Worm (Caenorhabditis elegans) whole organism, midembryonic: ENCODE results near the gene C16C4.17.
"Not testable (repeated sequence)": the region's sequence is repeated elsewhere in the genome, so short reads cannot be mapped to it uniquely, and the experiment has no call there.

Experiments used
- T22C8.4 ChIP-seq: fragments of 200-800 bp; sonication (Bioruptor generic); IDR thresholded peaks from 2 replicates; pipeline ENCODE4 v1.3.6; 2022; ENCODE audit warnings: missing genetic modification characterization, missing compliant biosample characterization
- cog-1 ChIP-seq: sonication (generic microtip); optimal IDR thresholded peaks from 2 replicates; lab custom pipeline; 2016; ENCODE audit warnings: missing genetic modification characterization, missing compliant biosample characterization
- flt-1 ChIP-seq: fragments of 200-800 bp; sonication (Bioruptor generic); IDR thresholded peaks from 2 replicates; pipeline ENCODE4 v1.3.6; 2022; ENCODE audit warnings: missing genetic modification characterization, missing compliant biosample characterization
- klf-2 ChIP-seq: fragments of 200-800 bp; sonication (Bioruptor generic); conservative IDR thresholded peaks from 2 replicates; pipeline ENCODE4 v1.3.6; 2022; ENCODE audit warnings: missing genetic modification reagents, missing genetic modification characterization, missing compliant biosample characterization
- med-1 ChIP-seq: sonication (generic microtip); optimal IDR thresholded peaks from 2 replicates; lab custom pipeline; 2017; ENCODE audit warnings: missing genetic modification characterization, mild to moderate bottlenecking, missing compliant biosample characterization, antibody characterized with exemption, missing genetic modification reagents; ENCODE audit not compliant: insufficient read depth
- ztf-23 ChIP-seq: fragments of 200-800 bp; sonication (Bioruptor generic); IDR thresholded peaks from 2 replicates; pipeline ENCODE4 v1.3.6; 2022; ENCODE audit warnings: missing genetic modification reagents, missing genetic modification characterization, missing compliant biosample characterization
- ztf-29 ChIP-seq: fragments of 200-800 bp; sonication (Bioruptor generic); IDR thresholded peaks from 2 replicates; pipeline ENCODE4 v1.3.6; 2022; ENCODE audit warnings: missing genetic modification reagents, missing genetic modification characterization, missing compliant biosample characterization

DNA sequence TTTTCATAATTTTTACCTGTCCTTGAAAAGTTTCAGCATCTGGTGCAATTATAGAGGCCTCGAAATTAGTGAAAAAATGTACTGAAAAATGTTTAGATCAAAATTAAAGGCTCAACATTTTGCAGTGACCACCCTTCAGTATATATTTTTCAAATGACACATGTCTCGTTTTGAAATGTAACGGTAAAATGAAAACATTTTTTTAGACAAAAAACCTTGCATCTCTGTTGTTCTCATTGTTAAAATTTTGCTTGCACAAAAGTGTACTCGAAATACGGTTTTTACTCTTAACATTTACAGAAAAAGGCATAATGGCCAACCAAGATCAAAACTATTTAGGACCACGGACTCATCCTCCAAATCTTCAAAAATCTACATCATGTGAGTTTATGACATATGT is 40.0 kb upstream of the C16C4.17 start, which contains the start of gene math-41:
- TF ChIP-seq cog-1 (tag; lab: Kevin White, UChicago); ztf-23 (GFP tag; lab: Robert Waterston, UW); flt-1 (GFP tag; lab: Robert Waterston, UW); ztf-29 (GFP tag; lab: Robert Waterston, UW); klf-2; med-1 (GFP tag; lab: Kevin White, UChicago); T22C8.4 (GFP tag; lab: Robert Waterston, UW): not testable (repeated sequence)
